Worm (Caenorhabditis elegans): ENCODE results near the gene srw-42.

DNA sequence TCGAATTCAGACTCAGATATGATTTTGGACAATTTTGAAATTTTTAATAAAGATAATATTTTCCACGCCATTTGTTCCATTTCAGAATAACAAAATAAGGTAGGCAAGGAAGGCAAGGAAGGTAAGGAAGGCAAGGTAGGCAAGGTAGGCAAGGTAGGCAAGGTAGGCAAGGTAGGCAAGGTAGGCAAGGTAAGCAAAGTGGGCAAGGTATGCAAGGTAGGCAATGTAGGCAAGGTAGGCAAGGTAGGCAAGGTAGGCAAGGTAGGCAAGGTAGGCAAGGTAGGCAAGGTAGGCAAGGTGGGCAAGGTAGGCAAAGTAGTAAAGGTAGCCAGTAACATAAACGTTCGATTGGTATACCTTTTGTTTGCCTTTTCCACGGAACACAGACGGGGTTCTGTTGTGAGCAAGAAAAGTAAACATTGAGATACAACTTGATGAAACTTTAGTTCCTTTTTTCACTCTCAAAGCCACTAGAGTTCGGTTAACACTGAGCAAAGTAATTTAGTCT is 6.2 kb upstream of the srw-42 start, which contains the start of gene Y70C5C.1:
- no peak for TF ChIP-seq ZK185.1 (tag; optimal IDR thresholded peaks at IDR 0.05; ENCODE audit: poor library complexity, severe bottlenecking)
- no peak for TF ChIP-seq mes-4 (tag; optimal IDR thresholded peaks at IDR 0.05)
- no peak for TF ChIP-seq unc-62 (GFP tag; optimal IDR thresholded peaks at IDR 0.05)
- TF ChIP-seq nfyb-1 (GFP tag; IDR thresholded peaks at IDR 0.05), result no peak
- no peak for TF ChIP-seq lin-40 (tag; optimal IDR thresholded peaks at IDR 0.05)
- TF ChIP-seq snpc-1.1 (tag; optimal IDR thresholded peaks at IDR 0.05; ENCODE audit: insufficient read depth), result no peak
- no peak for TF ChIP-seq mel-28 (tag; optimal IDR thresholded peaks at IDR 0.05; ENCODE audit: borderline replicate concordance)

Measured in whole organism, young adult.